Worm (Caenorhabditis elegans) whole organism, L1 larva: Measurements from ENCODE around the gene idpc-2.

Experiments used
- C04F5.9 ChIP-seq: sonication (generic microtip); optimal IDR thresholded peaks from 2 replicates; lab custom pipeline; 2016; ENCODE audit warnings: missing genetic modification characterization, missing compliant biosample characterization
- C34B4.2 ChIP-seq: sonication (generic microtip); optimal IDR thresholded peaks from 2 replicates; lab custom pipeline; 2017; ENCODE audit warnings: mild to moderate bottlenecking, missing genetic modification characterization, missing compliant biosample characterization
- F16B12.6 ChIP-seq: fragments of 150-350 bp; optimal IDR thresholded peaks from 2 replicates; lab custom pipeline; 2014; ENCODE audit warnings: missing biosample characterization, missing genetic modification characterization
- Y116A8C.19 ChIP-seq: sonication (generic microtip); optimal IDR thresholded peaks from 2 replicates; lab custom pipeline; 2016; ENCODE audit warnings: missing compliant biosample characterization, missing genetic modification characterization, borderline replicate concordance
- aha-1 ChIP-seq: fragments of 150-350 bp; optimal IDR thresholded peaks from 2 replicates; lab custom pipeline; 2014; ENCODE audit warnings: missing biosample characterization, missing genetic modification characterization
- aly-2 ChIP-seq: fragments of 150-350 bp; optimal IDR thresholded peaks from 2 replicates; lab custom pipeline; 2014; ENCODE audit warnings: missing biosample characterization, missing genetic modification characterization
- blmp-1 ChIP-seq: fragments of 150-350 bp; optimal IDR thresholded peaks from 2 replicates; lab custom pipeline; 2014; ENCODE audit warnings: missing biosample characterization, missing genetic modification characterization
- efl-3 ChIP-seq: fragments of 200-800 bp; sonication (Bioruptor generic); optimal IDR thresholded peaks from 2 replicates; lab custom pipeline; 2018; ENCODE audit warnings: mild to moderate bottlenecking, missing genetic modification characterization, missing compliant biosample characterization
- egl-13 ChIP-seq: sonication (generic microtip); optimal IDR thresholded peaks from 2 replicates; lab custom pipeline; 2016; ENCODE audit warnings: missing genotype, missing genetic modification reagents, missing genetic modification characterization, missing compliant biosample characterization
- ets-5 ChIP-seq: fragments of 200-800 bp; sonication (Bioruptor generic); IDR thresholded peaks from 2 replicates; pipeline ENCODE4 v1.3.6; 2022; ENCODE audit warnings: missing genetic modification characterization, missing compliant biosample characterization
- fos-1 ChIP-seq: fragments of 150-350 bp; optimal IDR thresholded peaks from 2 replicates; lab custom pipeline; 2014; ENCODE audit warnings: missing biosample characterization, missing genetic modification characterization
- hpl-2 ChIP-seq: fragments of 150-350 bp; optimal IDR thresholded peaks from 2 replicates; lab custom pipeline; 2014; ENCODE audit warnings: missing biosample characterization, missing genetic modification reagents, missing genetic modification characterization
- irx-1 ChIP-seq: sonication (generic microtip); optimal IDR thresholded peaks from 2 replicates; lab custom pipeline; 2016; ENCODE audit warnings: missing genetic modification characterization, missing compliant biosample characterization
- isw-1 ChIP-seq: fragments of 200-800 bp; sonication (Bioruptor generic); IDR thresholded peaks from 2 replicates; pipeline ENCODE4 v1.3.6; 2022; ENCODE audit warnings: missing genetic modification characterization, missing compliant biosample characterization
- jun-1 ChIP-seq: fragments of 150-350 bp; optimal IDR thresholded peaks from 2 replicates; lab custom pipeline; 2014; ENCODE audit warnings: missing biosample characterization, missing genetic modification reagents, missing genetic modification characterization
- lin-15B ChIP-seq: fragments of 150-350 bp; sonication (generic microtip); optimal IDR thresholded peaks from 3 replicates; lab custom pipeline; 2014; ENCODE audit warnings: missing biosample characterization, missing genetic modification characterization
- lin-39 ChIP-seq: fragments of 150-350 bp; optimal IDR thresholded peaks from 2 replicates; lab custom pipeline; 2014; ENCODE audit warnings: missing biosample characterization, missing genetic modification reagents, missing genetic modification characterization
- lir-3 ChIP-seq: sonication (generic microtip); optimal IDR thresholded peaks from 2 replicates; lab custom pipeline; 2016; ENCODE audit warnings: mild to moderate bottlenecking, missing genetic modification characterization, moderate library complexity, missing compliant biosample characterization; ENCODE audit not compliant: poor library complexity
- lsy-2 ChIP-seq, 2 experiments: fragments of 150-350 bp; optimal IDR thresholded peaks; 2 replicates each; lab custom pipeline; 2014; ENCODE audit warnings: missing biosample characterization in 2 of 2, missing genetic modification characterization in 2 of 2
- mab-9 ChIP-seq: fragments of 200-800 bp; sonication (Bioruptor generic); IDR thresholded peaks from 2 replicates; pipeline ENCODE4 v1.3.6; 2022; ENCODE audit warnings: missing genetic modification reagents, missing genetic modification characterization, missing compliant biosample characterization
- mep-1 ChIP-seq: fragments of 150-350 bp; optimal IDR thresholded peaks from 2 replicates; lab custom pipeline; 2014; ENCODE audit warnings: missing biosample characterization, missing genetic modification characterization
- nhr-12 ChIP-seq: sonication (generic microtip); optimal IDR thresholded peaks from 2 replicates; lab custom pipeline; 2017; ENCODE audit warnings: missing biosample characterization, missing genetic modification characterization
- nhr-28 ChIP-seq: fragments of 150-350 bp; optimal IDR thresholded peaks from 2 replicates; lab custom pipeline; 2014; ENCODE audit warnings: missing biosample characterization, missing genetic modification characterization
- nhr-71 ChIP-seq: sonication (generic microtip); optimal IDR thresholded peaks from 2 replicates; lab custom pipeline; 2016; ENCODE audit warnings: mild to moderate bottlenecking, missing genetic modification characterization, moderate library complexity, missing compliant biosample characterization
- nhr-76 ChIP-seq: sonication (generic microtip); optimal IDR thresholded peaks from 2 replicates; lab custom pipeline; 2017; ENCODE audit warnings: missing biosample characterization, missing genetic modification characterization
- nhr-84 ChIP-seq: sonication (generic microtip); optimal IDR thresholded peaks from 2 replicates; lab custom pipeline; 2017; ENCODE audit warnings: missing biosample characterization, missing genetic modification characterization
- nhr-85 ChIP-seq: sonication (generic microtip); peaks from one replicate; lab custom pipeline; 2016; ENCODE audit warnings: missing genetic modification characterization, inconsistent platforms, missing compliant biosample characterization
- pqm-1 ChIP-seq: sonication (generic microtip); optimal IDR thresholded peaks from 3 replicates; lab custom pipeline; 2017; ENCODE audit warnings: missing biosample characterization, missing genetic modification characterization
- rnt-1 ChIP-seq: sonication (generic microtip); optimal IDR thresholded peaks from 2 replicates; lab custom pipeline; 2016; ENCODE audit warnings: mild to moderate bottlenecking, missing genetic modification characterization, moderate library complexity, missing compliant biosample characterization
- skn-1 ChIP-seq: fragments of 150-350 bp; optimal IDR thresholded peaks from 2 replicates; lab custom pipeline; 2014; ENCODE audit warnings: missing biosample characterization, missing genetic modification characterization
- snpc-4 ChIP-seq: fragments of 150-350 bp; optimal IDR thresholded peaks from 2 replicates; lab custom pipeline; 2014; ENCODE audit warnings: missing biosample characterization, missing genetic modification characterization
- sox-4 ChIP-seq: sonication (generic microtip); optimal IDR thresholded peaks from 2 replicates; lab custom pipeline; 2016; ENCODE audit warnings: missing genetic modification characterization, missing compliant biosample characterization
- sptf-1 ChIP-seq: fragments of 150-350 bp; optimal IDR thresholded peaks from 2 replicates; lab custom pipeline; 2014; ENCODE audit warnings: missing biosample characterization, missing genetic modification characterization
- sup-37 ChIP-seq: fragments of 200-800 bp; sonication (Bioruptor generic); optimal IDR thresholded peaks from 2 replicates; lab custom pipeline; 2018; ENCODE audit warnings: mild to moderate bottlenecking, missing genetic modification characterization, missing compliant biosample characterization
- tbx-2 ChIP-seq: sonication (generic microtip); optimal IDR thresholded peaks from 2 replicates; lab custom pipeline; 2016; ENCODE audit warnings: missing genetic modification characterization, missing compliant biosample characterization
- tlp-1 ChIP-seq: fragments of 150-350 bp; optimal IDR thresholded peaks from 2 replicates; lab custom pipeline; 2014; ENCODE audit warnings: missing biosample characterization, missing genetic modification characterization
- unc-130 ChIP-seq: fragments of 150-350 bp; optimal IDR thresholded peaks from 2 replicates; lab custom pipeline; 2017; ENCODE audit warnings: missing biosample characterization, missing genetic modification characterization, inconsistent platforms
- unc-30 ChIP-seq: sonication (generic microtip); optimal IDR thresholded peaks from 2 replicates; lab custom pipeline; 2017; ENCODE audit warnings: missing biosample characterization, missing genetic modification characterization
- unc-98 ChIP-seq: fragments of 200-800 bp; sonication (Bioruptor generic); IDR thresholded peaks from 2 replicates; pipeline ENCODE4 v1.3.6; 2022; ENCODE audit warnings: missing genetic modification characterization, missing compliant biosample characterization
- xbp-1 ChIP-seq: sonication (generic microtip); optimal IDR thresholded peaks from 2 replicates; lab custom pipeline; 2016; ENCODE audit warnings: missing genetic modification characterization, missing compliant biosample characterization
- zag-1 ChIP-seq: fragments of 150-350 bp; optimal IDR thresholded peaks from 2 replicates; lab custom pipeline; 2014; ENCODE audit warnings: missing biosample characterization, missing genetic modification characterization
- zip-4 ChIP-seq: fragments of 200-800 bp; sonication (Bioruptor generic); optimal IDR thresholded peaks from 2 replicates; lab custom pipeline; 2018; ENCODE audit warnings: mild to moderate bottlenecking, missing genetic modification characterization, moderate library complexity, missing compliant biosample characterization
- ztf-11 ChIP-seq, 2 experiments: sonication (generic microtip); optimal IDR thresholded peaks; 2 replicates each; lab custom pipeline; 2016 to 2017; ENCODE audit warnings: missing genetic modification characterization in 2 of 2, missing biosample characterization in 1 of 2, missing compliant biosample characterization in 1 of 2

The idpc-2 gene

DNA sequence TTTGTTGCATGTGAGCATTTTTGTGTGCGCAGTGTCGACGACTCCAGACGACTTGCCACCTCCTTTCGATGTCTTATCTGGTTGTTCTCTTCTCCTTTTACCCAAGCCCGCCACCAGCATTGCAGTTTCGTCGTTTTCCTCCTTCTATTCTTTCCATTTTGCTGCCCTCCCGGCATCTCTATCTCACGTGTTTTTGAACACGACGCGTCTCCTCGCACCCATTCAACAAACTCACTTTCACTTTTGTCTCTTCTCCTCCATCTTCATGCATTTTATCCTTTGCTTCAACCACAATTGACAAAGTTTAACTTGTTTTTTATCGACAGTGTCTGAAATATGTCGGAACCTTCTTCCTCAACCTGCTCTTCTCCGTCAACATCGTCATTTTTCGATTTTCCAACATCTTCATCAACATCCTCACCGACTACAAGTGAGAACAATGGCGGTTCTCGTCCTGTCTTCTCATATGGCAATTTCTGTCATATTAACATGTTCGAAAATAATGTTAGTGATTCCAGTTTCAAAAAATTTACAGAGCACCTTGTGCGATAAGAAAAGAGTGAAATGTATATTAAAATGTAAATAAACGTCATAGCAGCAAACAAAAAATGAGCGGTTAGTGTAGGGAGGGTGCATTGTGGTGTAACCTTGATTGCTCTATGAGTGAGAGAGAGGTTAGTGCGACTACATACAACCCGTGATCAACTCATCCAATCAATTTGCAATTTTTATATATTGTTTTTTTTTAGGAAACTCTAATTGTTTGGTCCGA lies 10.3 kb downstream of the idpc-2 start, which contains the start of gene fip-4 (continued):
- TF ChIP-seq aha-1 (no peak), irx-1 (tag; lab: Kevin White, UChicago) (peak; percentile 7), C04F5.9 (tag; lab: Kevin White, UChicago) (no peak), nhr-71 (tag; lab: Kevin White, UChicago) (peak; percentile 52), unc-98 (GFP tag; lab: Robert Waterston, UW) (no peak), snpc-4 (no peak), hpl-2 (no peak), nhr-12 (tag; lab: Kevin White, UChicago) (no peak), nhr-76 (no peak), sox-4 (no peak), mep-1 (tag; lab: Kevin White, UChicago) (peak; percentile 24), unc-130 (tag; lab: Kevin White, UChicago) (peak; percentile 59), C34B4.2 (tag; lab: Kevin White, UChicago) (no peak), skn-1 (tag; lab: Kevin White, UChicago) (no peak), sptf-1 (tag; lab: Kevin White, UChicago) (no peak), zag-1 (no peak), nhr-28 (tag; lab: Kevin White, UChicago) (no peak), zip-4 (GFP tag; lab: Kevin White, UChicago) (no peak), fos-1 (tag; lab: Kevin White, UChicago) (no peak), ztf-11 (tag; optimal IDR thresholded peaks at IDR 0.05; lab: Kevin White, UChicago) (peak in 1 of 2 experiments; percentile 2), lsy-2 (tag; optimal IDR thresholded peaks at IDR 0.05; lab: Kevin White, UChicago) (peak; percentile 6 to 30), ets-5 (GFP tag; lab: Robert Waterston, UW) (no peak), jun-1 (tag; lab: Kevin White, UChicago) (no peak), efl-3 (GFP tag; lab: Kevin White, UChicago) (no peak), rnt-1 (tag; lab: Kevin White, UChicago) (no peak), aly-2 (no peak), egl-13 (no peak), Y116A8C.19 (tag; lab: Kevin White, UChicago) (no peak), tbx-2 (tag; lab: Kevin White, UChicago) (no peak), isw-1 (GFP tag; lab: Robert Waterston, UW) (no peak), lin-15B (no peak), xbp-1 (tag; lab: Kevin White, UChicago) (no peak), nhr-85 (tag; lab: Kevin White, UChicago) (peak; percentile 87), sup-37 (GFP tag; lab: Kevin White, UChicago) (no peak), mab-9 (GFP tag; lab: Robert Waterston, UW) (no peak), nhr-84 (tag; lab: Kevin White, UChicago) (no peak), lir-3 (tag; lab: Kevin White, UChicago) (no peak), pqm-1 (no peak), F16B12.6 (tag; lab: Kevin White, UChicago) (no peak), lin-39 (tag; lab: Kevin White, UChicago) (no peak), tlp-1 (no peak), blmp-1 (tag; lab: Kevin White, UChicago) (peak; percentile 99), unc-30 (tag; lab: Kevin White, UChicago) (no peak)
